Fruit fly (Drosophila melanogaster) whole organism, adult: ENCODE data around the gene CG14556.
A peak's percentile ranks its signal among the peaks of the same experiment; 100 is the strongest.

Experiments
- CG11617 ChIP-seq: fragments of 200-800 bp; sonication (Bioruptor generic); optimal IDR thresholded peaks from 2 replicates; lab custom pipeline; 2017; ENCODE audit warnings: mild to moderate bottlenecking, missing biosample characterization, missing genetic modification reagents, missing genetic modification characterization
- CG1620 ChIP-seq: fragments of 200-800 bp; sonication (Bioruptor generic); optimal IDR thresholded peaks from 2 replicates; lab custom pipeline; 2016; ENCODE audit warnings: missing biosample characterization, missing genetic modification characterization
- CG33017 ChIP-seq: fragments of 200-800 bp; sonication (Bioruptor generic); optimal IDR thresholded peaks from 2 replicates; lab custom pipeline; 2018; ENCODE audit warnings: missing biosample characterization, mild to moderate bottlenecking, missing genetic modification characterization, moderate library complexity
- CG7045 ChIP-seq: fragments of 200-800 bp; sonication (Bioruptor generic); optimal IDR thresholded peaks from 2 replicates; lab custom pipeline; 2017; ENCODE audit warnings: missing biosample characterization, mild to moderate bottlenecking, missing genetic modification characterization
- Mnt ChIP-seq: fragments of 200-800 bp; sonication (Bioruptor generic); optimal IDR thresholded peaks from 2 replicates; lab custom pipeline; 2016; ENCODE audit warnings: missing biosample characterization, mild to moderate bottlenecking, missing genetic modification characterization
- bab1 ChIP-seq: fragments of 200-800 bp; sonication (Bioruptor generic); optimal IDR thresholded peaks from 3 replicates; lab custom pipeline; 2019; ENCODE audit warnings: missing biosample characterization, mild to moderate bottlenecking, missing genetic modification characterization, moderate library complexity
- cnc ChIP-seq, 2 experiments: fragments of >200 bp; optimal IDR thresholded peaks; 2 replicates each; lab custom pipeline; 2017
- kay ChIP-seq: fragments of 200-800 bp; sonication (Bioruptor generic); peaks from one replicate; lab custom pipeline; 2016; ENCODE audit warnings: missing biosample characterization, missing genetic modification characterization, borderline replicate concordance
- toe ChIP-seq: fragments of 200-800 bp; sonication (Bioruptor generic); optimal IDR thresholded peaks from 2 replicates; lab custom pipeline; 2016; ENCODE audit warnings: missing biosample characterization, missing genetic modification characterization

DNA sequence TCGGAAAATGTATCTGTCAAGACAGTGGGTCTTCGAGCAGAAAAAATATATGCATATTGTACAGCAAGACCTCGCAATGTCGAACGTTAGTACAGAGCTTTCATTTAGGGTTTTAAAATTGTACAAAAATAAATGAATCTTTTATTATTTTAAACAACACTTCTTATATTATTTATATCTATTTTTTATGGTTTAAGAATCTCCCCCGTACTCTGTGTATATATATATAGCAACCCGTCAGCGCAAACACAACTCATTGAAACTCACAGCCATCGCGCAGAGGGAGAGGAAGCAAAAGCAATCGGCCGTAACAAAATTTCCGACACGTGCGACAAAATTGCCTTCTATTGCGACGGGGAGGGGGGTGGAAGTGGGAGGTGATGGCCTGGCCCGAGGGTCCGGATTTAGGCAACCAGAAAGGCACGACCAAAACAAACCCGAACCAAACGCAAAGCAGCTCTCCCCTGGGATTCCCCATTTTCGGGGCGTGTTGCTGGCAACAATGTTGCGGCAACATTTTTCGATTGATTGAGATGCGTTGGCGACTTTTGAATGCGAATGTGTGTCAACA, 20.4 kb upstream of the CG14556 start:
- TF ChIP-seq Mnt (GFP tag; lab: Kevin White, UChicago): peak; percentile 57
- TF ChIP-seq CG1620 (GFP tag; lab: Kevin White, UChicago): no peak
- no peak for TF ChIP-seq bab1 (GFP tag; lab: Kevin White, UChicago)
- TF ChIP-seq CG11617 (GFP tag; lab: Kevin White, UChicago): no peak
- peak; percentile 47 for TF ChIP-seq CG33017 (tag; lab: Kevin White, UChicago)
- peak; percentile 72 for TF ChIP-seq kay (GFP tag; lab: Kevin White, UChicago)
- TF ChIP-seq toe (GFP tag; lab: Kevin White, UChicago): no peak
- TF ChIP-seq CG7045 (GFP tag; lab: Kevin White, UChicago): no peak
- no peak for TF ChIP-seq cnc (optimal IDR thresholded peaks at IDR 0.05; lab: Kevin White, UChicago)
